Fruit fly (Drosophila melanogaster) whole organism, wandering third instar larva: ENCODE data around the gene CG32243.

Experiments used
- Abd-B ChIP-seq: fragments of >200 bp; optimal IDR thresholded peaks from 2 replicates; lab custom pipeline; 2017; ENCODE audit warnings: missing biosample characterization, missing genetic modification characterization
- CG32264 ChIP-seq: fragments of 200-800 bp; sonication (Bioruptor generic); optimal IDR thresholded peaks from 2 replicates; lab custom pipeline; 2016; ENCODE audit warnings: missing biosample characterization, missing genetic modification characterization
- CG9705 ChIP-seq: fragments of 200-800 bp; sonication (Bioruptor generic); optimal IDR thresholded peaks from 2 replicates; lab custom pipeline; 2018; ENCODE audit warnings: missing biosample characterization, mild to moderate bottlenecking, missing genetic modification characterization
- CrebA ChIP-seq: fragments of 200-800 bp; sonication (Bioruptor generic); optimal IDR thresholded peaks from 2 replicates; lab custom pipeline; 2016; ENCODE audit warnings: missing biosample characterization, mild to moderate bottlenecking, missing genetic modification characterization, borderline replicate concordance
- Dfd ChIP-seq: fragments of >200 bp; optimal IDR thresholded peaks from 2 replicates; lab custom pipeline; 2017; ENCODE audit warnings: missing biosample characterization, missing genetic modification characterization
- Dif ChIP-seq: fragments of 200-275, 200-300 bp; sonication (Bioruptor generic); optimal IDR thresholded peaks from 2 replicates; lab custom pipeline; 2018; ENCODE audit warnings: missing biosample characterization, missing genetic modification characterization; ENCODE audit not compliant: partially characterized antibody
- GATAd ChIP-seq: sonication (Bioruptor generic); optimal IDR thresholded peaks from 2 replicates; lab custom pipeline; 2016; ENCODE audit warnings: missing biosample characterization, missing genetic modification characterization
- HLH106 ChIP-seq: fragments of 200-800 bp; optimal IDR thresholded peaks from 3 replicates; lab custom pipeline; 2019; ENCODE audit warnings: missing biosample characterization, mild to moderate bottlenecking, missing genetic modification characterization, moderate library complexity
- Hnf4 ChIP-seq: fragments of 200-800 bp; sonication (Bioruptor generic); optimal IDR thresholded peaks from 2 replicates; lab custom pipeline; 2016; ENCODE audit warnings: missing biosample characterization, mild to moderate bottlenecking, missing genetic modification characterization
- Hr78 ChIP-seq: fragments of >200 bp; optimal IDR thresholded peaks from 2 replicates; lab custom pipeline; 2017; ENCODE audit warnings: missing biosample characterization, missing genetic modification characterization
- Hr83 ChIP-seq: fragments of 200-300 bp; sonication (Bioruptor generic); optimal IDR thresholded peaks from 2 replicates; lab custom pipeline; 2016; ENCODE audit warnings: missing biosample characterization, mild to moderate bottlenecking, missing genetic modification characterization, moderate library complexity; ENCODE audit not compliant: poor library complexity, severe bottlenecking
- Jra ChIP-seq: sonication (Bioruptor generic); optimal IDR thresholded peaks from 2 replicates; lab custom pipeline; 2016; ENCODE audit warnings: missing biosample characterization, missing genetic modification characterization
- Mio ChIP-seq: sonication (Bioruptor generic); optimal IDR thresholded peaks from 2 replicates; lab custom pipeline; 2016; ENCODE audit warnings: missing biosample characterization, missing genetic modification characterization
- Myc ChIP-seq: fragments of >200 bp; optimal IDR thresholded peaks from 2 replicates; lab custom pipeline; 2017
- N ChIP-seq: fragments of >200 bp; optimal IDR thresholded peaks from 2 replicates; lab custom pipeline; 2018; ENCODE audit warnings: missing biosample characterization, missing external identifiers, missing genetic modification characterization
- OdsH ChIP-seq: fragments of 200-800 bp; sonication (Bioruptor generic); optimal IDR thresholded peaks from 2 replicates; lab custom pipeline; 2016; ENCODE audit warnings: missing biosample characterization, mild to moderate bottlenecking, missing genetic modification characterization
- Rel ChIP-seq, 2 experiments: fragments of 200-800 bp; sonication (Bioruptor generic) in 1 of 2; optimal IDR thresholded peaks; 2 replicates in 1 of 2; 3 replicates in 1 of 2; lab custom pipeline; 2016 to 2019; ENCODE audit warnings: mild to moderate bottlenecking in 2 of 2, missing biosample characterization in 2 of 2, missing genetic modification characterization in 2 of 2, moderate library complexity in 1 of 2
- Sp1 ChIP-seq: fragments of 200-800 bp; sonication (Bioruptor generic); optimal IDR thresholded peaks from 3 replicates; lab custom pipeline; 2019; ENCODE audit warnings: missing biosample characterization, mild to moderate bottlenecking, missing genetic modification characterization, moderate library complexity
- Vsx2 ChIP-seq: fragments of 200-300, 225-300 bp; sonication (Bioruptor generic); optimal IDR thresholded peaks from 2 replicates; lab custom pipeline; 2018; ENCODE audit warnings: missing biosample characterization, missing genetic modification characterization; ENCODE audit not compliant: partially characterized antibody
- br ChIP-seq: fragments of 200-800 bp; sonication (Bioruptor generic); optimal IDR thresholded peaks from 2 replicates; lab custom pipeline; 2016; ENCODE audit warnings: missing biosample characterization, missing genetic modification characterization
- brk ChIP-seq: fragments of 200-800 bp; sonication (Bioruptor generic); optimal IDR thresholded peaks from 2 replicates; lab custom pipeline; 2016; ENCODE audit warnings: missing biosample characterization, mild to moderate bottlenecking, missing genetic modification characterization
- dl ChIP-seq, 2 experiments: fragments of 175-275, 200-275 bp in 1 of 2; fragments of 200-275 bp in 1 of 2; sonication (Bioruptor generic); optimal IDR thresholded peaks; lab custom pipeline; 2018; ENCODE audit warnings: mild to moderate bottlenecking in 2 of 2, missing biosample characterization in 2 of 2, missing genetic modification characterization in 2 of 2, moderate library complexity in 2 of 2; ENCODE audit not compliant: partially characterized antibody in 2 of 2, insufficient read depth in 1 of 2
- dmrt93B ChIP-seq: fragments of 200-800 bp; sonication (Bioruptor generic); optimal IDR thresholded peaks from 2 replicates; lab custom pipeline; 2018; ENCODE audit warnings: missing biosample characterization, mild to moderate bottlenecking, missing genetic modification characterization
- dsf ChIP-seq: sonication (Bioruptor generic); optimal IDR thresholded peaks from 2 replicates; lab custom pipeline; 2016; ENCODE audit warnings: missing biosample characterization, missing genetic modification characterization, borderline replicate concordance
- ey ChIP-seq: fragments of 200-800 bp; sonication (Bioruptor generic); optimal IDR thresholded peaks from 2 replicates; lab custom pipeline; 2016; ENCODE audit warnings: missing biosample characterization, missing genetic modification characterization
- foxo ChIP-seq, 2 experiments: fragments of 200-800 bp; sonication (Bioruptor generic); optimal IDR thresholded peaks; 2 replicates in 1 of 2; 3 replicates in 1 of 2; lab custom pipeline; 2016 to 2017; ENCODE audit warnings: missing biosample characterization in 2 of 2, missing genetic modification characterization in 2 of 2
- fru ChIP-seq: fragments of 200-800 bp; sonication (Bioruptor generic); optimal IDR thresholded peaks from 3 replicates; lab custom pipeline; 2016; ENCODE audit warnings: missing biosample characterization, mild to moderate bottlenecking, missing genetic modification characterization
- h ChIP-seq: fragments of 200-800 bp; sonication (Bioruptor generic); optimal IDR thresholded peaks from 3 replicates; lab custom pipeline; 2016; ENCODE audit warnings: missing biosample characterization, mild to moderate bottlenecking, missing genetic modification characterization
- lola ChIP-seq: fragments of >200 bp; optimal IDR thresholded peaks from 2 replicates; lab custom pipeline; 2017; ENCODE audit warnings: missing biosample characterization, missing genetic modification characterization
- pan ChIP-seq: fragments of >200 bp; optimal IDR thresholded peaks from 2 replicates; lab custom pipeline; 2017
- psq ChIP-seq: fragments of 200-800 bp; sonication (Bioruptor generic); optimal IDR thresholded peaks from 3 replicates; lab custom pipeline; 2017; ENCODE audit warnings: missing biosample characterization, mild to moderate bottlenecking, missing genetic modification characterization, moderate library complexity
- sage ChIP-seq: fragments of 200-800 bp; sonication (Bioruptor generic); optimal IDR thresholded peaks from 2 replicates; lab custom pipeline; 2016; ENCODE audit warnings: missing biosample characterization, mild to moderate bottlenecking, missing genetic modification characterization
- sv ChIP-seq: fragments of 200-800 bp; sonication (Bioruptor generic); optimal IDR thresholded peaks from 3 replicates; lab custom pipeline; 2016; ENCODE audit warnings: missing biosample characterization, missing genetic modification characterization
- tai ChIP-seq: sonication (Bioruptor generic); optimal IDR thresholded peaks from 2 replicates; lab custom pipeline; 2016; ENCODE audit warnings: missing biosample characterization, missing genetic modification characterization
- woc ChIP-seq: sonication (Bioruptor generic); optimal IDR thresholded peaks from 2 replicates; lab custom pipeline; 2016; ENCODE audit warnings: missing biosample characterization, mild to moderate bottlenecking, missing genetic modification characterization

CG32243 gene

dm6 chr3L:4555136-4555535 lies 14.1 kb upstream of the CG32243 start, which contains the start of gene CG33777:
Gene CG33777 (minus strand): TSS chr3L:4555236.
- no peak for TF ChIP-seq Hr78 (GFP tag; lab: Kevin White, UChicago)
- TF ChIP-seq Hnf4 (GFP tag; lab: Kevin White, UChicago) = no peak
- no peak for TF ChIP-seq sage
- no peak for TF ChIP-seq dsf (GFP tag; lab: Kevin White, UChicago)
- no peak for TF ChIP-seq brk
- TF ChIP-seq Mio (GFP tag; lab: Kevin White, UChicago) = no peak
- no peak for TF ChIP-seq dmrt93B (GFP tag; lab: Kevin White, UChicago)
- TF ChIP-seq lola (GFP tag; lab: Kevin White, UChicago) = no peak
- TF ChIP-seq woc (GFP tag; lab: Kevin White, UChicago) = no peak
- TF ChIP-seq CrebA (GFP tag; lab: Kevin White, UChicago) = no peak
- no peak for TF ChIP-seq Dfd (GFP tag; lab: Kevin White, UChicago)
- TF ChIP-seq Vsx2 (GFP tag; lab: Kevin White, UChicago) = no peak
- no peak for TF ChIP-seq GATAd (GFP tag; lab: Kevin White, UChicago)
- TF ChIP-seq h (GFP tag; lab: Kevin White, UChicago) = no peak
- TF ChIP-seq ey (GFP tag; lab: Kevin White, UChicago) = no peak
- no peak for TF ChIP-seq Dif (GFP tag; lab: Kevin White, UChicago)
- TF ChIP-seq HLH106 (tag; lab: Kevin White, UChicago) = no peak
- TF ChIP-seq dl (GFP tag; optimal IDR thresholded peaks at IDR 0.05; lab: Kevin White, UChicago; ENCODE audit: insufficient read depth in 1 of 2, partially characterized antibody in 2 of 2) = no peak
- no peak for TF ChIP-seq pan (lab: Kevin White, UChicago)

dm6 chr3L:4554216-4554615 lies 13.2 kb upstream of the CG32243 start:
- TF ChIP-seq Dif (GFP tag; lab: Kevin White, UChicago) (peak; percentile 79), Myc (no peak), dl (GFP tag; optimal IDR thresholded peaks at IDR 0.05; lab: Kevin White, UChicago; ENCODE audit: insufficient read depth in 1 of 2, partially characterized antibody in 2 of 2) (peak in 1 of 2 experiments; percentile 33)
- TF ChIP-seq, all 38 proteins: peak for 2

- no peak for TF ChIP-seq dmrt93B (GFP tag; lab: Kevin White, UChicago)
- TF ChIP-seq Myc = peak; percentile 19
- TF ChIP-seq tai (GFP tag; lab: Kevin White, UChicago) = no peak
- TF ChIP-seq Dfd (GFP tag; lab: Kevin White, UChicago) = no peak
- TF ChIP-seq h (GFP tag; lab: Kevin White, UChicago) = no peak
- no peak for TF ChIP-seq lola (GFP tag; lab: Kevin White, UChicago)
- no peak for TF ChIP-seq sv
- TF ChIP-seq dl (GFP tag; optimal IDR thresholded peaks at IDR 0.05; lab: Kevin White, UChicago; ENCODE audit: insufficient read depth in 1 of 2, partially characterized antibody in 2 of 2) = peak; percentile 44 to 61
- no peak for TF ChIP-seq Jra
- no peak for TF ChIP-seq Hr83 (GFP tag; lab: Kevin White, UChicago)
- no peak for TF ChIP-seq woc (GFP tag; lab: Kevin White, UChicago)
- no peak for TF ChIP-seq CG32264
- TF ChIP-seq Dif (GFP tag; lab: Kevin White, UChicago) = peak; percentile 93
- no peak for TF ChIP-seq brk
- no peak for TF ChIP-seq CrebA (GFP tag; lab: Kevin White, UChicago)
- TF ChIP-seq psq (GFP tag; lab: Kevin White, UChicago) = no peak
- no peak for TF ChIP-seq foxo (GFP tag; optimal IDR thresholded peaks at IDR 0.05; lab: Kevin White, UChicago)
- no peak for TF ChIP-seq Sp1 (GFP tag; lab: Kevin White, UChicago)
- no peak for TF ChIP-seq Rel (GFP tag; optimal IDR thresholded peaks at IDR 0.05; lab: Kevin White, UChicago)
- TF ChIP-seq Rel (tag; optimal IDR thresholded peaks at IDR 0.05; lab: Kevin White, UChicago) = no peak
- no peak for TF ChIP-seq CG9705 (GFP tag; lab: Kevin White, UChicago)
- no peak for TF ChIP-seq OdsH (GFP tag; lab: Kevin White, UChicago)
- TF ChIP-seq fru (GFP tag; lab: Kevin White, UChicago) = no peak
- no peak for TF ChIP-seq GATAd (GFP tag; lab: Kevin White, UChicago)
- TF ChIP-seq Mio (GFP tag; lab: Kevin White, UChicago) = no peak
- no peak for TF ChIP-seq br (GFP tag; lab: Kevin White, UChicago)
- TF ChIP-seq pan (lab: Kevin White, UChicago) = no peak
- peak; percentile 28 for TF ChIP-seq N (GFP tag; lab: Kevin White, UChicago)
- TF ChIP-seq Hr78 (GFP tag; lab: Kevin White, UChicago) = no peak
- TF ChIP-seq Vsx2 (GFP tag; lab: Kevin White, UChicago) = peak; percentile 60
- TF ChIP-seq Abd-B (GFP tag; lab: Kevin White, UChicago) = no peak
- TF ChIP-seq Hnf4 (GFP tag; lab: Kevin White, UChicago) = no peak
Observed at dm6 chr3L:4553395-4553794, 12.4 kb upstream of the CG32243 start.
